Fruit fly (Drosophila melanogaster) whole organism, embryonic: ENCODE data around the gene CG4404.
A peak's percentile ranks its signal among the peaks of the same experiment; 100 is the strongest.

Source experiments
- Aef1 ChIP-seq: fragments of 200-800 bp; sonication (Bioruptor generic); IDR thresholded peaks from 3 replicates; pipeline ENCODE4 v1.3.6; 2022; ENCODE audit warnings: missing biosample characterization, missing genetic modification characterization
- CG12299 ChIP-seq: fragments of 200-800 bp; sonication (Bioruptor generic); optimal IDR thresholded peaks from 2 replicates; lab custom pipeline; 2018; ENCODE audit warnings: missing biosample characterization, mild to moderate bottlenecking, missing genetic modification characterization
- CG14965 ChIP-seq: fragments of 200-800 bp; sonication (Bioruptor generic); optimal IDR thresholded peaks from 2 replicates; lab custom pipeline; 2016; ENCODE audit warnings: missing biosample characterization, missing genetic modification characterization, borderline replicate concordance
- CG16813 ChIP-seq: fragments of 200-800 bp; sonication (Bioruptor generic); IDR thresholded peaks from 3 replicates; pipeline ENCODE4 v1.3.6; 2022; ENCODE audit warnings: missing biosample characterization, missing genetic modification characterization; ENCODE audit not compliant: partially characterized antibody
- CG17829 ChIP-seq: fragments of 200-800 bp; optimal IDR thresholded peaks from 2 replicates; lab custom pipeline; 2019; ENCODE audit warnings: missing biosample characterization, mild to moderate bottlenecking, missing genetic modification characterization, moderate library complexity
- CG18764 ChIP-seq: fragments of 200-800 bp; sonication (Bioruptor generic); optimal IDR thresholded peaks from 3 replicates; lab custom pipeline; 2016; ENCODE audit warnings: missing biosample characterization, missing genetic modification characterization
- CG2116 ChIP-seq: fragments of 200-800 bp; sonication (Bioruptor generic); optimal IDR thresholded peaks from 3 replicates; lab custom pipeline; 2018; ENCODE audit warnings: missing biosample characterization, mild to moderate bottlenecking, missing genetic modification characterization
- CG31441 ChIP-seq: fragments of 200-800 bp; sonication (Bioruptor generic); IDR thresholded peaks from 2 replicates; pipeline ENCODE4 v1.3.6; 2022; ENCODE audit warnings: missing biosample characterization, missing genetic modification characterization
- CG32532 ChIP-seq: fragments of 200-800 bp; sonication (Bioruptor generic); IDR thresholded peaks from 2 replicates; pipeline ENCODE4 v1.3.6; 2022; ENCODE audit warnings: missing biosample characterization, missing genetic modification characterization
- CG32767 ChIP-seq: fragments of 200-800 bp; sonication (Bioruptor generic); IDR thresholded peaks from 2 replicates; pipeline ENCODE4 v1.3.6; 2022; ENCODE audit warnings: missing biosample characterization, missing genetic modification characterization
- CG33213 ChIP-seq: fragments of 200-800 bp; sonication (Bioruptor generic); optimal IDR thresholded peaks from 3 replicates; lab custom pipeline; 2016; ENCODE audit warnings: missing biosample characterization, missing genetic modification characterization
- CG4617 ChIP-seq: fragments of 200-800 bp; sonication (Bioruptor generic); optimal IDR thresholded peaks from 3 replicates; lab custom pipeline; 2016; ENCODE audit warnings: missing biosample characterization, missing genetic modification characterization, borderline replicate concordance
- CG4707 ChIP-seq: fragments of 200-800 bp; sonication (Bioruptor generic); optimal IDR thresholded peaks from 2 replicates; lab custom pipeline; 2018; ENCODE audit warnings: missing biosample characterization, mild to moderate bottlenecking, missing genetic modification characterization, moderate library complexity
- CG5953 ChIP-seq: fragments of 200-800 bp; sonication (Bioruptor generic); IDR thresholded peaks from 2 replicates; pipeline ENCODE4 v1.3.6; 2022; ENCODE audit warnings: missing biosample characterization, missing genetic modification characterization
- CG6654 ChIP-seq: fragments of 200-800 bp; sonication (Bioruptor generic); optimal IDR thresholded peaks from 2 replicates; lab custom pipeline; 2017; ENCODE audit warnings: missing biosample characterization, mild to moderate bottlenecking, missing genetic modification characterization
- CG8281 ChIP-seq: fragments of 200-800 bp; sonication (Bioruptor generic); optimal IDR thresholded peaks from 2 replicates; lab custom pipeline; 2018; ENCODE audit warnings: missing biosample characterization, mild to moderate bottlenecking, missing genetic modification characterization, moderate library complexity
- CG8765 ChIP-seq: fragments of 200-800 bp; sonication (Bioruptor generic); IDR thresholded peaks from 2 replicates; pipeline ENCODE4 v1.3.6; 2022; ENCODE audit warnings: missing biosample characterization, missing genetic modification characterization
- CG9797 ChIP-seq: fragments of 200-800 bp; sonication (Bioruptor generic); optimal IDR thresholded peaks from 3 replicates; lab custom pipeline; 2018; ENCODE audit warnings: missing biosample characterization, mild to moderate bottlenecking, missing genetic modification characterization
- CG9817 ChIP-seq: fragments of 200-800 bp; sonication (Bioruptor generic); optimal IDR thresholded peaks from 2 replicates; lab custom pipeline; 2018; ENCODE audit warnings: missing biosample characterization, mild to moderate bottlenecking, missing genetic modification characterization, moderate library complexity
- D19B ChIP-seq: fragments of 200-800 bp; sonication (Bioruptor generic); optimal IDR thresholded peaks from 2 replicates; lab custom pipeline; 2017; ENCODE audit warnings: missing biosample characterization, mild to moderate bottlenecking, missing genetic modification characterization
- Dad ChIP-seq: fragments of 200-800 bp; sonication (Bioruptor generic); optimal IDR thresholded peaks from 3 replicates; lab custom pipeline; 2016; ENCODE audit warnings: missing biosample characterization, missing genetic modification characterization
- Ets97D ChIP-seq: fragments of 200-800 bp; sonication (Bioruptor generic); optimal IDR thresholded peaks from 3 replicates; lab custom pipeline; 2016; ENCODE audit warnings: missing biosample characterization, missing genetic modification characterization
- HHEX ChIP-seq: fragments of 200-800 bp; sonication (Bioruptor generic); optimal IDR thresholded peaks from 3 replicates; lab custom pipeline; 2017; ENCODE audit warnings: missing biosample characterization, mild to moderate bottlenecking, missing genetic modification characterization, missing genetic modification reagents
- HLHmδ ChIP-seq: fragments of 200-800 bp; sonication (Bioruptor generic); optimal IDR thresholded peaks from 2 replicates; lab custom pipeline; 2018; ENCODE audit warnings: missing biosample characterization, mild to moderate bottlenecking, missing genetic modification characterization, moderate library complexity
- MBD-R2 ChIP-seq: fragments of 200-800 bp; sonication (Bioruptor generic); IDR thresholded peaks from 2 replicates; pipeline ENCODE4 v1.3.6; 2022; ENCODE audit warnings: missing biosample characterization, missing genetic modification characterization
- Opbp ChIP-seq: fragments of 200-800 bp; sonication (Bioruptor generic); IDR thresholded peaks from 3 replicates; pipeline ENCODE4 v1.3.6; 2022; ENCODE audit warnings: missing biosample characterization, missing genetic modification characterization; ENCODE audit not compliant: partially characterized antibody
- Trl ChIP-seq, 3 experiments: fragments of >200 bp in 2 of 3; fragments of 200-800 bp in 1 of 3; sonication (Bioruptor generic) in 1 of 3; optimal IDR thresholded peaks; 2 replicates in 1 of 3; 3 replicates in 2 of 3; lab custom pipeline; 2016 to 2017; ENCODE audit warnings: missing biosample characterization in 1 of 3, missing genetic modification characterization in 1 of 3
- Xbp1 ChIP-seq: fragments of 200-800 bp; sonication (Bioruptor generic); optimal IDR thresholded peaks from 3 replicates; lab custom pipeline; 2016; ENCODE audit warnings: missing biosample characterization, mild to moderate bottlenecking, missing genetic modification characterization
- al ChIP-seq: fragments of 200-800 bp; sonication (Bioruptor generic); IDR thresholded peaks from 2 replicates; pipeline ENCODE4 v1.3.6; 2022; ENCODE audit warnings: missing biosample characterization, missing genetic modification characterization
- az2 ChIP-seq: fragments of 200-800 bp; sonication (Bioruptor generic); optimal IDR thresholded peaks from 3 replicates; lab custom pipeline; 2016; ENCODE audit warnings: missing biosample characterization, missing genetic modification characterization
- cg ChIP-seq: fragments of 200-800 bp; sonication (Bioruptor generic); optimal IDR thresholded peaks from 3 replicates; lab custom pipeline; 2019; ENCODE audit warnings: missing biosample characterization, mild to moderate bottlenecking, missing genetic modification characterization, moderate library complexity
- chinmo ChIP-seq: fragments of 200-800 bp; sonication (Bioruptor generic); IDR thresholded peaks from 4 replicates; pipeline ENCODE4 v1.3.6; 2022; ENCODE audit warnings: missing biosample characterization, missing genetic modification characterization; ENCODE audit not compliant: partially characterized antibody
- cwo ChIP-seq: fragments of 200-800 bp; sonication (Bioruptor generic); optimal IDR thresholded peaks from 3 replicates; lab custom pipeline; 2017; ENCODE audit warnings: missing biosample characterization, missing genetic modification characterization, mild to moderate bottlenecking, moderate library complexity, missing genetic modification reagents
- dimm ChIP-seq: fragments of 200-800 bp; sonication (Bioruptor generic); IDR thresholded peaks from 2 replicates; pipeline ENCODE4 v1.3.6; 2022; ENCODE audit warnings: missing biosample characterization, missing genetic modification characterization
- ham ChIP-seq: fragments of 200-800 bp; sonication (Bioruptor generic); IDR thresholded peaks from 2 replicates; pipeline ENCODE4 v1.3.6; 2022; ENCODE audit warnings: missing biosample characterization, missing genetic modification characterization
- lilli ChIP-seq: fragments of 200-800 bp; sonication (Bioruptor generic); optimal IDR thresholded peaks from 3 replicates; lab custom pipeline; 2016; ENCODE audit warnings: missing biosample characterization, missing genetic modification characterization
- lov ChIP-seq, 2 experiments: fragments of 200-800 bp in 1 of 2; fragments of >200 bp in 1 of 2; sonication (Bioruptor generic) in 1 of 2; IDR thresholded peaks in 1 of 2; optimal IDR thresholded peaks in 1 of 2; 2 replicates in 1 of 2; 3 replicates in 1 of 2; pipeline versions ENCODE4 v1.3.6 to Lab custom; 2017 to 2022; ENCODE audit warnings: missing biosample characterization in 1 of 2, missing genetic modification characterization in 1 of 2
- nmo ChIP-seq: fragments of 200-800 bp; sonication (Bioruptor generic); optimal IDR thresholded peaks from 2 replicates; lab custom pipeline; 2018; ENCODE audit warnings: missing biosample characterization, mild to moderate bottlenecking, missing genetic modification characterization, moderate library complexity
- p53 ChIP-seq: fragments of 200-800 bp; sonication (Bioruptor generic); optimal IDR thresholded peaks from 2 replicates; lab custom pipeline; 2016; ENCODE audit warnings: missing biosample characterization, missing genetic modification characterization
- row ChIP-seq: fragments of 200-800 bp; sonication (Bioruptor generic); IDR thresholded peaks from 3 replicates; pipeline ENCODE4 v1.3.6; 2022; ENCODE audit warnings: missing biosample characterization, missing genetic modification characterization
- schlank ChIP-seq: fragments of 200-800 bp; sonication (Bioruptor generic); optimal IDR thresholded peaks from 2 replicates; lab custom pipeline; 2018; ENCODE audit warnings: missing biosample characterization, mild to moderate bottlenecking, missing genetic modification characterization
- sens ChIP-seq: fragments of 200-800 bp; sonication (Bioruptor generic); peaks from one replicate; lab custom pipeline; 2016; ENCODE audit warnings: missing biosample characterization, missing genetic modification characterization
- seq ChIP-seq: fragments of 200-800 bp; sonication (Bioruptor generic); IDR thresholded peaks from 2 replicates; pipeline ENCODE4 v1.3.6; 2022; ENCODE audit warnings: missing biosample characterization, missing genetic modification characterization
- sim ChIP-seq: fragments of 200-800 bp; sonication (Bioruptor generic); IDR thresholded peaks from 2 replicates; pipeline ENCODE4 v1.3.6; 2022; ENCODE audit warnings: missing biosample characterization, missing genetic modification characterization
- stc ChIP-seq: fragments of 200-800 bp; sonication (Bioruptor generic); IDR thresholded peaks from 2 replicates; pipeline ENCODE4 v1.3.6; 2022; ENCODE audit warnings: missing biosample characterization, missing genetic modification characterization
- vfl ChIP-seq: fragments of 200-800 bp; sonication (Bioruptor generic); optimal IDR thresholded peaks from 2 replicates; lab custom pipeline; 2016; ENCODE audit warnings: missing biosample characterization, missing genetic modification characterization
- wor ChIP-seq: fragments of 200-800 bp; sonication (Bioruptor generic); IDR thresholded peaks from 2 replicates; pipeline ENCODE4 v1.3.6; 2022; ENCODE audit warnings: missing biosample characterization, missing genetic modification characterization

The CG4404 gene

dm6 chrX:12937825-12938520, 32.2 kb upstream of the CG4404 start (continued):
- TF ChIP-seq vfl (GFP tag; lab: Kevin White, UChicago) (no peak), az2 (GFP tag; lab: Kevin White, UChicago) (no peak), ham (GFP tag; lab: Robert Waterston, UW) (no peak), Opbp (GFP tag; lab: Robert Waterston, UW) (no peak), p53 (GFP tag; lab: Kevin White, UChicago) (no peak), CG16813 (GFP tag; lab: Robert Waterston, UW) (no peak), dimm (GFP tag; lab: Robert Waterston, UW) (no peak)

dm6 chrX:12929817-12930216, 24.0 kb upstream of the CG4404 start:
- TF ChIP-seq nmo (GFP tag; lab: Kevin White, UChicago), result no peak
- TF ChIP-seq CG32767 (GFP tag; lab: Robert Waterston, UW), result no peak
- no peak for TF ChIP-seq CG4707
- TF ChIP-seq sim (GFP tag; lab: Robert Waterston, UW), result no peak
- 0 out of 2 replicates have a peak, but pooled peaks have one; percentile 8 for TF ChIP-seq CG32532 (GFP tag; lab: Robert Waterston, UW)
- no peak for TF ChIP-seq CG6654
- TF ChIP-seq CG2116 (GFP tag; lab: Kevin White, UChicago), result no peak
- TF ChIP-seq al (GFP tag; lab: Robert Waterston, UW), result no peak
- TF ChIP-seq vfl (GFP tag; lab: Kevin White, UChicago), result no peak
- TF ChIP-seq CG9817 (tag; lab: Kevin White, UChicago), result no peak
- no peak for TF ChIP-seq Aef1 (GFP tag; lab: Robert Waterston, UW)
- TF ChIP-seq Dad (GFP tag; lab: Kevin White, UChicago), result no peak
- TF ChIP-seq Trl (optimal IDR thresholded peaks at IDR 0.05; lab: Kevin White, UChicago), result peak; percentile 36 to 42
- TF ChIP-seq Trl (GFP tag; optimal IDR thresholded peaks at IDR 0.05; lab: Kevin White, UChicago), result no peak
- no peak for TF ChIP-seq row (GFP tag; lab: Robert Waterston, UW)
- TF ChIP-seq cg (GFP tag; lab: Kevin White, UChicago), result peak; percentile 75
- no peak for TF ChIP-seq wor (GFP tag; lab: Robert Waterston, UW)
- TF ChIP-seq seq, result peak; percentile 36; the same call in 1 of the 2 replicates
- no peak for TF ChIP-seq D19B (GFP tag; lab: Kevin White, UChicago)
- TF ChIP-seq CG8765, result no peak
- no peak for TF ChIP-seq lov (optimal IDR thresholded peaks at IDR 0.05; lab: Kevin White, UChicago)
- TF ChIP-seq lov (GFP tag; IDR thresholded peaks at IDR 0.05; lab: Robert Waterston, UW), result no peak
- TF ChIP-seq Ets97D (GFP tag; lab: Kevin White, UChicago), result no peak
- TF ChIP-seq MBD-R2, result no peak
- TF ChIP-seq chinmo (GFP tag; lab: Robert Waterston, UW), result 0 out of 4 replicates have a peak, but pooled peaks have one; percentile 48
- no peak for TF ChIP-seq HLHmδ (GFP tag; lab: Kevin White, UChicago)
- TF ChIP-seq sens (GFP tag; lab: Kevin White, UChicago), result no peak
- no peak for TF ChIP-seq lilli (GFP tag; lab: Kevin White, UChicago)
- TF ChIP-seq CG12299 (tag; lab: Kevin White, UChicago), result no peak
- no peak for TF ChIP-seq CG33213 (GFP tag; lab: Kevin White, UChicago)
- no peak for TF ChIP-seq CG18764 (GFP tag; lab: Kevin White, UChicago)
- no peak for TF ChIP-seq CG9797 (GFP tag; lab: Kevin White, UChicago)
- no peak for TF ChIP-seq CG5953 (GFP tag; lab: Robert Waterston, UW)
- TF ChIP-seq CG8281 (tag; lab: Kevin White, UChicago), result no peak
- TF ChIP-seq CG14965 (GFP tag; lab: Kevin White, UChicago), result no peak
- no peak for TF ChIP-seq Xbp1 (GFP tag; lab: Kevin White, UChicago)
- no peak for TF ChIP-seq CG31441
- no peak for TF ChIP-seq schlank (tag; lab: Kevin White, UChicago)
- no peak for TF ChIP-seq CG17829 (tag; lab: Kevin White, UChicago)
- TF ChIP-seq HHEX, result no peak
- no peak for TF ChIP-seq CG4617 (GFP tag; lab: Kevin White, UChicago)
- TF ChIP-seq stc (GFP tag; lab: Robert Waterston, UW), result no peak
- TF ChIP-seq cwo (GFP tag; lab: Kevin White, UChicago), result no peak
